Fruit fly (Drosophila melanogaster): ENCODE measurements around the gene Eig71Ef.

Eig71Ef gene

dm6 chr3L:15704250-15704985 lies 47.2 kb upstream of the Eig71Ef start (continued):
- TF ChIP-seq CG8290 (GFP tag; optimal IDR thresholded peaks at IDR 0.05) (no peak), CG8290 (tag; optimal IDR thresholded peaks at IDR 0.05) (no peak), CG2116 (GFP tag; optimal IDR thresholded peaks at IDR 0.05) (peak; percentile 33), amos (GFP tag; IDR thresholded peaks at IDR 0.05; ENCODE audit: partially characterized antibody) (no peak), CG15479 (GFP tag; optimal IDR thresholded peaks at IDR 0.05) (no peak), CG13287 (GFP tag; IDR thresholded peaks at IDR 0.05; ENCODE audit: partially characterized antibody) (no peak), Sox100B (GFP tag; optimal IDR thresholded peaks at IDR 0.05) (peak; percentile 80), gce (GFP tag; IDR thresholded peaks at IDR 0.05) (no peak), her (GFP tag; optimal IDR thresholded peaks at IDR 0.05) (no peak), inv (GFP tag; IDR thresholded peaks at IDR 0.05; ENCODE audit: partially characterized antibody) (no peak), HLH54F (GFP tag; optimal IDR thresholded peaks at IDR 0.05) (no peak), schlank (tag; optimal IDR thresholded peaks at IDR 0.05) (no peak), nerfin-1 (tag; optimal IDR thresholded peaks at IDR 0.05) (peak; percentile 68), rib (GFP tag; IDR thresholded peaks at IDR 0.05) (0 out of 2 replicates have a peak, but pooled peaks have one; percentile 14), CG32532 (GFP tag; IDR thresholded peaks at IDR 0.05) (no peak), zfh2 (GFP tag; optimal IDR thresholded peaks at IDR 0.05) (no peak), CG1024 (GFP tag; IDR thresholded peaks at IDR 0.05) (no peak), sim (GFP tag; IDR thresholded peaks at IDR 0.05) (0 out of 2 replicates have a peak, but pooled peaks have one; percentile 22), lov (optimal IDR thresholded peaks at IDR 0.05) (no peak), lov (GFP tag; IDR thresholded peaks at IDR 0.05) (no peak), CG5180 (GFP tag; optimal IDR thresholded peaks at IDR 0.05) (peak; percentile 30), Sox102F (GFP tag; optimal IDR thresholded peaks at IDR 0.05) (peak; percentile 71), CG7357 (GFP tag; IDR thresholded peaks at IDR 0.05) (peak; percentile 41; the same call in 1 of the 3 replicates), CG10209 (GFP tag; optimal IDR thresholded peaks at IDR 0.05) (peak; percentile 62), kni (GFP tag; optimal IDR thresholded peaks at IDR 0.05) (no peak), stc (GFP tag; IDR thresholded peaks at IDR 0.05) (no peak), CG15601 (tag; optimal IDR thresholded peaks at IDR 0.05) (peak; percentile 59), CG9876 (GFP tag; optimal IDR thresholded peaks at IDR 0.05) (no peak), tap (tag; optimal IDR thresholded peaks at IDR 0.05) (peak; percentile 0), fd3F (GFP tag; optimal IDR thresholded peaks at IDR 0.05) (no peak), bowl (GFP tag; IDR thresholded peaks at IDR 0.05) (no peak), CG1233 (GFP tag; optimal IDR thresholded peaks at IDR 0.05) (peak; percentile 46), gfzf (GFP tag; optimal IDR thresholded peaks at IDR 0.05) (no peak), sens (GFP tag) (peak; percentile 83), Max (GFP tag; optimal IDR thresholded peaks at IDR 0.05) (peak; percentile 34), CG8281 (tag; optimal IDR thresholded peaks at IDR 0.05) (no peak), pb (GFP tag; optimal IDR thresholded peaks at IDR 0.05) (no peak), Tbp (GFP tag; optimal IDR thresholded peaks at IDR 0.05) (no peak), CG17612 (GFP tag; IDR thresholded peaks at IDR 0.05) (no peak), BtbVII (GFP tag; optimal IDR thresholded peaks at IDR 0.05) (peak; percentile 6), ara (GFP tag; IDR thresholded peaks at IDR 0.05) (no peak), peb (GFP tag; IDR thresholded peaks at IDR 0.05) (no peak), sug (tag; optimal IDR thresholded peaks at IDR 0.05) (peak; percentile 47), Poxn (GFP tag; IDR thresholded peaks at IDR 0.05) (no peak), eve (GFP tag; optimal IDR thresholded peaks at IDR 0.05) (peak in 1 of 2 experiments; percentile 35), Hmr (GFP tag; optimal IDR thresholded peaks at IDR 0.05) (peak; percentile 14), CG1529 (GFP tag; optimal IDR thresholded peaks at IDR 0.05) (peak; percentile 69), CG8478 (optimal IDR thresholded peaks at IDR 0.05) (no peak), NC2α (GFP tag; optimal IDR thresholded peaks at IDR 0.05) (no peak), CG31388 (GFP tag; optimal IDR thresholded peaks at IDR 0.05) (no peak), CG12236 (GFP tag; optimal IDR thresholded peaks at IDR 0.05) (no peak)

Measured in whole organism, embryonic.